Fruit fly (Drosophila melanogaster): ENCODE data around the gene grp.

grp gene

dm6 chr2L:16676651-16677359 lies 3.0 kb upstream of the grp start, which contains the start of the genes Trpgamma and her (continued):
- TF ChIP-seq Blimp-1 (GFP tag; optimal IDR thresholded peaks at IDR 0.05), result no peak
- no peak for TF ChIP-seq CG18476 (GFP tag; optimal IDR thresholded peaks at IDR 0.05)
- TF ChIP-seq ken (GFP tag; IDR thresholded peaks at IDR 0.05), result no peak
- no peak for TF ChIP-seq CG11560 (tag; IDR thresholded peaks at IDR 0.05)
- no peak for TF ChIP-seq br (optimal IDR thresholded peaks at IDR 0.05)
- peak; percentile 22 for TF ChIP-seq CoRest (tag; optimal IDR thresholded peaks at IDR 0.05)
- TF ChIP-seq CG14441 (GFP tag; IDR thresholded peaks at IDR 0.05), result no peak
- TF ChIP-seq gce (GFP tag; IDR thresholded peaks at IDR 0.05), result no peak
- TF ChIP-seq CG12299 (tag; optimal IDR thresholded peaks at IDR 0.05), result no peak
- TF ChIP-seq unpg (GFP tag; optimal IDR thresholded peaks at IDR 0.05), result peak; percentile 21
- no peak for TF ChIP-seq CG13296 (GFP tag; optimal IDR thresholded peaks at IDR 0.05)
- no peak for TF ChIP-seq ind (GFP tag; optimal IDR thresholded peaks at IDR 0.05)
- TF ChIP-seq Atf6 (GFP tag; IDR thresholded peaks at IDR 0.05), result no peak
- no peak for TF ChIP-seq Nf-YC (tag; optimal IDR thresholded peaks at IDR 0.05)
- no peak for TF ChIP-seq CG9609 (GFP tag; optimal IDR thresholded peaks at IDR 0.05)
- TF ChIP-seq CG6689 (GFP tag; IDR thresholded peaks at IDR 0.05), result no peak
- peak; percentile 45 for TF ChIP-seq CG13624 (GFP tag; optimal IDR thresholded peaks at IDR 0.05)
- peak; percentile 40; the same call in 1 of the 2 replicates for TF ChIP-seq MBD-R2 (GFP tag; IDR thresholded peaks at IDR 0.05)
- no peak for TF ChIP-seq Sry-β (GFP tag; optimal IDR thresholded peaks at IDR 0.05)
- TF ChIP-seq lov (optimal IDR thresholded peaks at IDR 0.05), result no peak
- no peak for TF ChIP-seq lov (GFP tag; IDR thresholded peaks at IDR 0.05)
- TF ChIP-seq CG14050 (GFP tag; IDR thresholded peaks at IDR 0.05), result no peak
- no peak for TF ChIP-seq disco-r (GFP tag; optimal IDR thresholded peaks at IDR 0.05)
- TF ChIP-seq NC2α (GFP tag; optimal IDR thresholded peaks at IDR 0.05), result no peak
- no peak for TF ChIP-seq Hr3 (GFP tag; optimal IDR thresholded peaks at IDR 0.05)
- TF ChIP-seq Oaz (GFP tag; IDR thresholded peaks at IDR 0.05), result no peak
- TF ChIP-seq kah (GFP tag; optimal IDR thresholded peaks at IDR 0.05), result no peak
- TF ChIP-seq Ssrp (tag; optimal IDR thresholded peaks at IDR 0.05), result no peak
- TF ChIP-seq CG11093 (GFP tag; IDR thresholded peaks at IDR 0.05), result no peak
- peak; percentile 85 for TF ChIP-seq inv (GFP tag; IDR thresholded peaks at IDR 0.05; ENCODE audit: partially characterized antibody)
- peak; percentile 89 for TF ChIP-seq stwl (tag; optimal IDR thresholded peaks at IDR 0.05)
- no peak for TF ChIP-seq Trl (optimal IDR thresholded peaks at IDR 0.05)
- TF ChIP-seq Trl (GFP tag; optimal IDR thresholded peaks at IDR 0.05), result no peak
- peak; percentile 91 for TF ChIP-seq Med (GFP tag)
- TF ChIP-seq bab2 (GFP tag; optimal IDR thresholded peaks at IDR 0.05), result no peak
- TF ChIP-seq CG10979 (tag; optimal IDR thresholded peaks at IDR 0.05), result no peak
- peak; percentile 65 for TF ChIP-seq CG12659 (GFP tag; optimal IDR thresholded peaks at IDR 0.05)
- no peak for TF ChIP-seq CG10209 (GFP tag; optimal IDR thresholded peaks at IDR 0.05)
- TF ChIP-seq bbx (GFP tag; IDR thresholded peaks at IDR 0.05; ENCODE audit: partially characterized antibody), result peak; percentile 86
- no peak for TF ChIP-seq CG1832 (GFP tag; optimal IDR thresholded peaks at IDR 0.05)
- TF ChIP-seq hbn (GFP tag; IDR thresholded peaks at IDR 0.05; ENCODE audit: partially characterized antibody), result peak; percentile 88
- TF ChIP-seq CG32532 (GFP tag; IDR thresholded peaks at IDR 0.05), result no peak
- no peak for TF ChIP-seq CG17802 (tag; optimal IDR thresholded peaks at IDR 0.05)
- no peak for TF ChIP-seq CG1529 (GFP tag; optimal IDR thresholded peaks at IDR 0.05)
- no peak for TF ChIP-seq Kr (GFP tag; optimal IDR thresholded peaks at IDR 0.05)
- TF ChIP-seq dati (GFP tag; IDR thresholded peaks at IDR 0.05), result no peak
- no peak for TF ChIP-seq grau (tag; optimal IDR thresholded peaks at IDR 0.05)
- peak; percentile 90 for TF ChIP-seq zen2 (GFP tag; IDR thresholded peaks at IDR 0.05; ENCODE audit: partially characterized antibody)
- no peak for TF ChIP-seq Hsf (GFP tag; optimal IDR thresholded peaks at IDR 0.05)
- TF ChIP-seq D (optimal IDR thresholded peaks at IDR 0.05), result no peak
- no peak for TF ChIP-seq D (GFP tag; optimal IDR thresholded peaks at IDR 0.05)
- TF ChIP-seq CG1792 (GFP tag; optimal IDR thresholded peaks at IDR 0.05), result no peak
